Fruit fly (Drosophila melanogaster) whole organism, pupa: ENCODE measurements around the gene Vha55.

ENCODE experiments used
- CG10348 ChIP-seq: fragments of 200-800 bp; sonication (Bioruptor generic); IDR thresholded peaks from 2 replicates; pipeline ENCODE4 v1.3.6; 2022; ENCODE audit warnings: missing biosample characterization, missing genetic modification characterization
- CG12605 ChIP-seq: fragments of 200-800 bp; sonication (Bioruptor generic); IDR thresholded peaks from 2 replicates; pipeline ENCODE4 v1.3.6; 2022; ENCODE audit warnings: missing biosample characterization, missing genetic modification characterization
- CG13204 ChIP-seq: fragments of 200-800 bp; sonication (Bioruptor generic); optimal IDR thresholded peaks from 2 replicates; lab custom pipeline; 2018; ENCODE audit warnings: missing biosample characterization, mild to moderate bottlenecking, missing genetic modification characterization, moderate library complexity
- CG14655 ChIP-seq: fragments of 200-800 bp; sonication (Bioruptor generic); optimal IDR thresholded peaks from 3 replicates; lab custom pipeline; 2017; ENCODE audit warnings: mild to moderate bottlenecking, missing biosample characterization, missing genetic modification reagents, missing genetic modification characterization
- CG17806 ChIP-seq: fragments of 200-800 bp; sonication (Bioruptor generic); optimal IDR thresholded peaks from 2 replicates; lab custom pipeline; 2018; ENCODE audit warnings: missing biosample characterization, mild to moderate bottlenecking, missing genetic modification characterization, moderate library complexity
- CG9948 ChIP-seq: fragments of 200-800 bp; sonication (Bioruptor generic); optimal IDR thresholded peaks from 2 replicates; lab custom pipeline; 2018; ENCODE audit warnings: missing biosample characterization, mild to moderate bottlenecking, missing genetic modification characterization, moderate library complexity
- EcR ChIP-seq: fragments of 200-800 bp; sonication (Bioruptor generic); optimal IDR thresholded peaks from 3 replicates; lab custom pipeline; 2019; ENCODE audit warnings: missing biosample characterization, missing genetic modification characterization, mild to moderate bottlenecking, moderate library complexity, missing genetic modification reagents
- Ets98B ChIP-seq: fragments of 200-800 bp; sonication (Bioruptor generic); IDR thresholded peaks from 2 replicates; pipeline ENCODE4 v1.3.6; 2022; ENCODE audit warnings: missing biosample characterization, missing genetic modification characterization
- Pif1B ChIP-seq: fragments of 200-800 bp; sonication (Bioruptor generic); optimal IDR thresholded peaks from 3 replicates; lab custom pipeline; 2016; ENCODE audit warnings: missing biosample characterization, missing genetic modification characterization
- Snoo ChIP-seq: fragments of 200-800 bp; sonication (Bioruptor generic); optimal IDR thresholded peaks from 3 replicates; lab custom pipeline; 2017; ENCODE audit warnings: missing biosample characterization, mild to moderate bottlenecking, missing genetic modification characterization, inconsistent platforms
- fd96Ca ChIP-seq: fragments of 200-800 bp; sonication (Bioruptor generic); IDR thresholded peaks from 3 replicates; pipeline ENCODE4 v1.3.6; 2022; ENCODE audit warnings: missing biosample characterization, missing genetic modification characterization
- gl ChIP-seq: fragments of 200-800 bp; sonication (Bioruptor generic); optimal IDR thresholded peaks from 2 replicates; lab custom pipeline; 2018; ENCODE audit warnings: missing biosample characterization, mild to moderate bottlenecking, missing genetic modification characterization
- rn ChIP-seq: fragments of 200-800 bp; sonication (Bioruptor generic); IDR thresholded peaks from 2 replicates; pipeline ENCODE4 v1.3.6; 2022; ENCODE audit warnings: missing biosample characterization, missing genetic modification characterization

dm6 chr3R:12652736-12653135, 25.1 kb upstream of the Vha55 start:
- TF ChIP-seq CG14655 (GFP tag; lab: Kevin White, UChicago) (no peak), Ets98B (GFP tag; lab: Robert Waterston, UW) (no peak), CG10348 (GFP tag; lab: Robert Waterston, UW) (no peak), Pif1B (GFP tag; lab: Kevin White, UChicago) (no peak), EcR (GFP tag; lab: Kevin White, UChicago) (no peak), rn (GFP tag; lab: Robert Waterston, UW) (no peak), Snoo (tag; lab: Kevin White, UChicago) (no peak), CG13204 (GFP tag; lab: Kevin White, UChicago) (no peak), CG12605 (no peak), CG9948 (tag; lab: Kevin White, UChicago) (no peak), gl (tag; lab: Kevin White, UChicago) (no peak), fd96Ca (no peak), CG17806 (no peak)
